Fruit fly (Drosophila melanogaster) whole organism, adult: ENCODE results near the gene CG15043.

Source experiments
- CG11617 ChIP-seq: fragments of 200-800 bp; sonication (Bioruptor generic); optimal IDR thresholded peaks from 2 replicates; lab custom pipeline; 2017; ENCODE audit warnings: mild to moderate bottlenecking, missing biosample characterization, missing genetic modification reagents, missing genetic modification characterization
- CG12768 ChIP-seq: fragments of 200-800 bp; sonication (Bioruptor generic); optimal IDR thresholded peaks from 2 replicates; lab custom pipeline; 2017; ENCODE audit warnings: missing biosample characterization, missing genetic modification characterization, mild to moderate bottlenecking, moderate library complexity, missing genetic modification reagents
- CG14711 ChIP-seq: fragments of 200-800 bp; sonication (Bioruptor generic); optimal IDR thresholded peaks from 2 replicates; lab custom pipeline; 2018; ENCODE audit warnings: missing biosample characterization, mild to moderate bottlenecking, missing genetic modification characterization, moderate library complexity
- CG1620 ChIP-seq: fragments of 200-800 bp; sonication (Bioruptor generic); optimal IDR thresholded peaks from 2 replicates; lab custom pipeline; 2016; ENCODE audit warnings: missing biosample characterization, missing genetic modification characterization
- CG33017 ChIP-seq: fragments of 200-800 bp; sonication (Bioruptor generic); optimal IDR thresholded peaks from 2 replicates; lab custom pipeline; 2018; ENCODE audit warnings: missing biosample characterization, mild to moderate bottlenecking, missing genetic modification characterization, moderate library complexity
- CG5204 ChIP-seq: fragments of 200-800 bp; sonication (Bioruptor generic); optimal IDR thresholded peaks from 2 replicates; lab custom pipeline; 2016; ENCODE audit warnings: missing biosample characterization, missing genetic modification characterization
- CG7045 ChIP-seq: fragments of 200-800 bp; sonication (Bioruptor generic); optimal IDR thresholded peaks from 2 replicates; lab custom pipeline; 2017; ENCODE audit warnings: missing biosample characterization, mild to moderate bottlenecking, missing genetic modification characterization
- CG7101 ChIP-seq: fragments of 200-800 bp; sonication (Bioruptor generic); optimal IDR thresholded peaks from 2 replicates; lab custom pipeline; 2018; ENCODE audit warnings: missing biosample characterization, mild to moderate bottlenecking, missing genetic modification characterization, moderate library complexity
- Clk ChIP-seq: fragments of 200-800 bp; sonication (Bioruptor generic); optimal IDR thresholded peaks from 2 replicates; lab custom pipeline; 2017; ENCODE audit warnings: missing biosample characterization, missing genetic modification characterization
- Crg-1 ChIP-seq: fragments of 200-800 bp; sonication (Bioruptor generic); optimal IDR thresholded peaks from 2 replicates; lab custom pipeline; 2016; ENCODE audit warnings: missing biosample characterization, missing genetic modification characterization
- Hr96 ChIP-seq: fragments of 200-800 bp; sonication (Bioruptor generic); optimal IDR thresholded peaks from 2 replicates; lab custom pipeline; 2016; ENCODE audit warnings: missing biosample characterization, missing genetic modification characterization
- Mnt ChIP-seq: fragments of 200-800 bp; sonication (Bioruptor generic); optimal IDR thresholded peaks from 2 replicates; lab custom pipeline; 2016; ENCODE audit warnings: missing biosample characterization, mild to moderate bottlenecking, missing genetic modification characterization
- bab1 ChIP-seq: fragments of 200-800 bp; sonication (Bioruptor generic); optimal IDR thresholded peaks from 3 replicates; lab custom pipeline; 2019; ENCODE audit warnings: missing biosample characterization, mild to moderate bottlenecking, missing genetic modification characterization, moderate library complexity
- cic ChIP-seq: fragments of 200-800 bp; sonication (Bioruptor generic); optimal IDR thresholded peaks from 2 replicates; lab custom pipeline; 2017; ENCODE audit warnings: missing biosample characterization, mild to moderate bottlenecking, missing genetic modification characterization, moderate library complexity
- cnc ChIP-seq, 2 experiments: fragments of >200 bp; optimal IDR thresholded peaks; 2 replicates each; lab custom pipeline; 2017
- kay ChIP-seq: fragments of 200-800 bp; sonication (Bioruptor generic); peaks from one replicate; lab custom pipeline; 2016; ENCODE audit warnings: missing biosample characterization, missing genetic modification characterization, borderline replicate concordance
- ovo ChIP-seq: fragments of 200-800 bp; sonication (Bioruptor generic); optimal IDR thresholded peaks from 2 replicates; lab custom pipeline; 2016; ENCODE audit warnings: missing biosample characterization, missing genetic modification characterization
- pad ChIP-seq: fragments of 200-800 bp; sonication (Bioruptor generic); optimal IDR thresholded peaks from 3 replicates; lab custom pipeline; 2017; ENCODE audit warnings: missing biosample characterization, missing genetic modification characterization, mild to moderate bottlenecking, moderate library complexity, missing genetic modification reagents
- tj ChIP-seq: fragments of 200-800 bp; sonication (Bioruptor generic); optimal IDR thresholded peaks from 3 replicates; lab custom pipeline; 2017; ENCODE audit warnings: missing biosample characterization, mild to moderate bottlenecking, missing genetic modification characterization, moderate library complexity
- toe ChIP-seq: fragments of 200-800 bp; sonication (Bioruptor generic); optimal IDR thresholded peaks from 2 replicates; lab custom pipeline; 2016; ENCODE audit warnings: missing biosample characterization, missing genetic modification characterization

CG15043 gene

DNA sequence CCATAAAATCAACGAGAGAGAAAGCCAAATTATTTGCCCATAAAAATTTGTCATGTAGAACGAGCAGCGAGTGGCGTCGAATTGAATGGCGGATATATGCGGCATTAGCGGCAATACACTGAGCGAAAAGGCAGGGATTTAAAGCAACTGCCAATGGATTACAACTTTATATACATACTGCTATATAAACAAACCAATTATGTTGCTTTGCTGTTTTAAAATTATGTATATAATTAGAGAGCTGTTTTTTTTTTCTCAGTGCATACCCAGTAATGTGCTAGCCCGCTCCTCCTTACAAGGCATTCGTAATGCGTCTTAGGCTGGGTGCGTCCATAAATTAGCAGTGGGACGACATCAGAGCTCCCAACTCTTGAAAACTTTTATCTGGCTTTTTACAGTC lies 26.1 kb downstream of the CG15043 start:
- TF ChIP-seq CG33017: no peak

DNA sequence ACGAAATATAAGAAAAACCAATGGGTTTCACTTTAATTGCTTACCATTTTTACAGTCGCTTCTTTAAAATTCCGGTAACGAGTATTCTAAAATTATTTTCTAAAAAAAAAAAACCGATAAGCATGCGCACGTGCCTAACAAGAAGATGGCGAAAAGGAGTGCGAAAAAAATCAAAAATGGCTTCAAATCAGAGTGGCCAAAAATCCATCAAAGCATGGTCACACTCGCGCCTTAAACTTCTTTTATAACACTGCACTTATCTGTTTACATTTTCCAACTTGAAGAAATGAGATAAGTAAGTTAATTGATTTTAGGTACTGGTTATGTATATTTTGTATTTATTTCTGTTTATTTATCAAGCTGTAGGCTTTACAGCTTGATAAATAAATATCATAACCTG lies 33.6 kb downstream of the CG15043 start, which contains the start of gene CG43843:
TSS of gene CG43843 (minus strand) at position 101 of the 400 bp plus-strand sequence.
- TF ChIP-seq cnc (optimal IDR thresholded peaks at IDR 0.05; lab: Kevin White, UChicago) (no peak), Hr96 (GFP tag; lab: Kevin White, UChicago) (no peak), CG7101 (no peak), CG33017 (no peak), CG14711 (tag; lab: Kevin White, UChicago) (no peak), bab1 (GFP tag; lab: Kevin White, UChicago) (no peak), kay (no peak), CG5204 (no peak), CG11617 (no peak), tj (GFP tag; lab: Kevin White, UChicago) (no peak), CG12768 (GFP tag; lab: Kevin White, UChicago) (no peak), cic (GFP tag; lab: Kevin White, UChicago) (no peak), Crg-1 (GFP tag; lab: Kevin White, UChicago) (no peak), CG1620 (GFP tag; lab: Kevin White, UChicago) (no peak), CG7045 (GFP tag; lab: Kevin White, UChicago) (no peak), Mnt (no peak), ovo (GFP tag; lab: Kevin White, UChicago) (no peak), toe (GFP tag; lab: Kevin White, UChicago) (no peak), pad (GFP tag; lab: Kevin White, UChicago) (no peak)

DNA sequence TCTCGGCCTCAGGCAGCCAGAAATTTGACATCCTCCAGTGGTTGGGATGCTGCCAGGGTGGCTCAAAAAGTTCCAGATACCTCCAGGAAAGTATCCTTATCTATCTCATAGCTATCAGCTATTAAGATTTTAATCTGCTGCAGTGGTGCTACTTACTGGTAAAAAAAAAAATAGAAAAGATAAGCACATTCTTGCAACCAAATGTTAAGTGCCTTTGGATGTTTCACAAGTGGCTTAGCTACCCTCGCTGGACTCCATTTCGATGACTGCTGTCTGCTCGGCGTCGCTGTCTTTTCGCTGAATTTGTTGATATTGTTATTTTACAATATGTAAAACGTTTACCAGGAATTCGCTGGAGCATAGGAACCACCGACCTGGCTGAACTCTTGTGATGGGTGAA lies 41.3 kb downstream of the CG15043 start:
- no peak for TF ChIP-seq ovo (GFP tag; lab: Kevin White, UChicago)
- no peak for TF ChIP-seq CG7101
- TF ChIP-seq tj (GFP tag; lab: Kevin White, UChicago): no peak
- no peak for TF ChIP-seq CG12768 (GFP tag; lab: Kevin White, UChicago)
- no peak for TF ChIP-seq Hr96 (GFP tag; lab: Kevin White, UChicago)
- TF ChIP-seq pad (GFP tag; lab: Kevin White, UChicago): no peak
- no peak for TF ChIP-seq Crg-1 (GFP tag; lab: Kevin White, UChicago)
- TF ChIP-seq bab1 (GFP tag; lab: Kevin White, UChicago): no peak
- no peak for TF ChIP-seq Clk (GFP tag; lab: Kevin White, UChicago)
- TF ChIP-seq CG14711 (tag; lab: Kevin White, UChicago): no peak
- no peak for TF ChIP-seq toe (GFP tag; lab: Kevin White, UChicago)
- TF ChIP-seq CG5204: no peak
- TF ChIP-seq Mnt: no peak
- TF ChIP-seq cic (GFP tag; lab: Kevin White, UChicago): no peak
- no peak for TF ChIP-seq CG11617
